Worm (Caenorhabditis elegans): ENCODE measurements around the gene T28F3.11.

Gene T28F3.11

ce11 chrIV:17291629-17292199 is at the start of gene T28F3.11, which contains the start of gene slc-17.4:
Gene T28F3.11 (minus strand): TSS chrIV:17291679.
Gene slc-17.4 (minus strand): TSS chrIV:17291733.
- TF ChIP-seq unc-55 (GFP tag; optimal IDR thresholded peaks at IDR 0.05) (peak; percentile 4), nhr-10 (tag; optimal IDR thresholded peaks at IDR 0.05) (no peak)

ce11 chrIV:17341033-17341432 is 49.6 kb upstream of the T28F3.11 start:
- TF ChIP-seq ceh-82 (tag; optimal IDR thresholded peaks at IDR 0.05) (no peak), nhr-237 (tag; optimal IDR thresholded peaks at IDR 0.05) (no peak), mdl-1 (tag; optimal IDR thresholded peaks at IDR 0.05) (no peak), ztf-4 (tag; optimal IDR thresholded peaks at IDR 0.05) (no peak)

ce11 chrIV:17338920-17339510 is 47.5 kb upstream of the T28F3.11 start, which contains the start of gene C49C3.10:
Gene C49C3.10 (minus strand): TSS chrIV:17338970.
- TF ChIP-seq mab-5 (tag; optimal IDR thresholded peaks at IDR 0.05) (no peak), mbf-1 (tag; optimal IDR thresholded peaks at IDR 0.05) (no peak), sma-9 (GFP tag; optimal IDR thresholded peaks at IDR 0.05) (no peak), sma-9 (tag; optimal IDR thresholded peaks at IDR 0.05) (no peak), nhr-10 (tag; optimal IDR thresholded peaks at IDR 0.05) (no peak), zag-1 (tag; optimal IDR thresholded peaks at IDR 0.05) (no peak), alr-1 (tag; optimal IDR thresholded peaks at IDR 0.05) (no peak), skn-1 (tag; optimal IDR thresholded peaks at IDR 0.05) (peak; percentile 55), unc-55 (GFP tag; optimal IDR thresholded peaks at IDR 0.05) (no peak), fos-1 (tag; optimal IDR thresholded peaks at IDR 0.05) (peak; percentile 74), blmp-1 (tag; optimal IDR thresholded peaks at IDR 0.05; ENCODE audit: insufficient read depth) (no peak), crh-2 (tag; optimal IDR thresholded peaks at IDR 0.05) (peak; percentile 56), ceh-16 (tag; optimal IDR thresholded peaks at IDR 0.05) (no peak), sem-4 (tag; optimal IDR thresholded peaks at IDR 0.05) (no peak), nhr-11 (tag; optimal IDR thresholded peaks at IDR 0.05) (no peak), ceh-82 (tag; optimal IDR thresholded peaks at IDR 0.05) (no peak)

- TF ChIP-seq F13H6.1 (tag; optimal IDR thresholded peaks at IDR 0.05) (no peak), sem-4 (tag; optimal IDR thresholded peaks at IDR 0.05) (no peak), C34F6.9 (tag; optimal IDR thresholded peaks at IDR 0.05) (peak; percentile 61), nhr-12 (tag; optimal IDR thresholded peaks at IDR 0.05) (no peak), lsy-2 (tag; optimal IDR thresholded peaks at IDR 0.05) (no peak), aly-2 (tag; optimal IDR thresholded peaks at IDR 0.05) (no peak), mbf-1 (tag; optimal IDR thresholded peaks at IDR 0.05) (no peak), nhr-237 (tag; optimal IDR thresholded peaks at IDR 0.05) (no peak), gmeb-1 (tag; optimal IDR thresholded peaks at IDR 0.05) (no peak), nhr-6 (tag; optimal IDR thresholded peaks at IDR 0.05) (no peak), nhr-129 (tag; optimal IDR thresholded peaks at IDR 0.05) (peak; percentile 8), lin-11 (tag; optimal IDR thresholded peaks at IDR 0.05) (no peak), nhr-25 (tag; optimal IDR thresholded peaks at IDR 0.05) (no peak), unc-55 (GFP tag; optimal IDR thresholded peaks at IDR 0.05) (peak; percentile 54), nhr-21 (tag; optimal IDR thresholded peaks at IDR 0.05) (no peak), nhr-11 (tag; optimal IDR thresholded peaks at IDR 0.05) (no peak), crh-2 (tag; optimal IDR thresholded peaks at IDR 0.05) (no peak)
These were observed 43.6 kb upstream of the T28F3.11 start, which contains the start of gene C49C3.8 for ce11 chrIV:17335031-17335430. Gene C49C3.8 (plus strand): TSS chrIV:17335203.

ce11 chrIV:17333542-17334281 is 42.2 kb upstream of the T28F3.11 start, which contains the start of gene C49C3.15:
Gene C49C3.15 (plus strand): TSS chrIV:17334231.
- no peak for TF ChIP-seq sma-3 (GFP tag; optimal IDR thresholded peaks at IDR 0.05)
- TF ChIP-seq blmp-1 (tag; optimal IDR thresholded peaks at IDR 0.05; ENCODE audit: insufficient read depth) = no peak
- no peak for TF ChIP-seq elt-3 (tag; optimal IDR thresholded peaks at IDR 0.05)
- peak; percentile 61 for TF ChIP-seq unc-55 (GFP tag; optimal IDR thresholded peaks at IDR 0.05)
- TF ChIP-seq crh-2 (tag; optimal IDR thresholded peaks at IDR 0.05) = peak; percentile 62
- no peak for TF ChIP-seq gmeb-1 (tag; optimal IDR thresholded peaks at IDR 0.05)
- no peak for TF ChIP-seq peb-1 (tag; optimal IDR thresholded peaks at IDR 0.05)
- TF ChIP-seq ztf-1 (GFP tag; conservative IDR thresholded peaks at IDR 0.05) = no peak
- no peak for TF ChIP-seq mdl-1 (tag; optimal IDR thresholded peaks at IDR 0.05)
- no peak for TF ChIP-seq R02D3.7 (tag; optimal IDR thresholded peaks at IDR 0.05)
- TF ChIP-seq ztf-11 (tag; optimal IDR thresholded peaks at IDR 0.05) = no peak
- TF ChIP-seq nhr-129 (tag; optimal IDR thresholded peaks at IDR 0.05) = peak; percentile 41
- TF ChIP-seq ztf-4 (tag; optimal IDR thresholded peaks at IDR 0.05) = no peak
- TF ChIP-seq ceh-82 (tag; optimal IDR thresholded peaks at IDR 0.05) = no peak
- TF ChIP-seq elt-1 (tag; optimal IDR thresholded peaks at IDR 0.05) = no peak
- TF ChIP-seq lsy-2 (tag; optimal IDR thresholded peaks at IDR 0.05) = peak in 1 of 2 experiments; percentile 65
- no peak for TF ChIP-seq lin-13 (GFP tag; optimal IDR thresholded peaks at IDR 0.05)
- TF ChIP-seq nhr-25 (tag; optimal IDR thresholded peaks at IDR 0.05) = no peak
- peak; percentile 73 for TF ChIP-seq C34F6.9 (tag; optimal IDR thresholded peaks at IDR 0.05)

Measured in whole organism, L2 larva.